Fruit fly (Drosophila melanogaster) whole organism, embryonic: ENCODE data around the gene Kat60.

Experiments used
- Atf3 ChIP-seq: fragments of 200-800 bp; sonication (Bioruptor generic); optimal IDR thresholded peaks from 3 replicates; lab custom pipeline; 2016; ENCODE audit warnings: missing biosample characterization, missing genetic modification characterization
- CG1024 ChIP-seq: fragments of 200-800 bp; sonication (Bioruptor generic); IDR thresholded peaks from 2 replicates; pipeline ENCODE4 v1.3.6; 2022; ENCODE audit warnings: missing biosample characterization, missing genetic modification characterization
- CG12071 ChIP-seq: fragments of 200-800 bp; sonication (Bioruptor generic); optimal IDR thresholded peaks from 3 replicates; lab custom pipeline; 2018; ENCODE audit warnings: missing biosample characterization, mild to moderate bottlenecking, missing genetic modification characterization
- CG13424 ChIP-seq: fragments of 200-800 bp; sonication (Bioruptor generic); optimal IDR thresholded peaks from 2 replicates; lab custom pipeline; 2019; ENCODE audit warnings: missing biosample characterization, mild to moderate bottlenecking, missing genetic modification characterization, moderate library complexity
- CG14710 ChIP-seq: fragments of 200-800 bp; sonication (Bioruptor generic); optimal IDR thresholded peaks from 3 replicates; lab custom pipeline; 2019; ENCODE audit warnings: missing biosample characterization, mild to moderate bottlenecking, missing genetic modification characterization, moderate library complexity
- CG15073 ChIP-seq: fragments of 200-800 bp; sonication (Bioruptor generic); optimal IDR thresholded peaks from 2 replicates; lab custom pipeline; 2016; ENCODE audit warnings: missing biosample characterization, missing genetic modification characterization
- CG16779 ChIP-seq: fragments of 200-800 bp; sonication (Bioruptor generic); IDR thresholded peaks from 2 replicates; pipeline ENCODE4 v1.3.6; 2022; ENCODE audit warnings: missing biosample characterization, missing genetic modification characterization
- CG17186 ChIP-seq: fragments of 200-800 bp; sonication (Bioruptor generic); optimal IDR thresholded peaks from 3 replicates; lab custom pipeline; 2017; ENCODE audit warnings: missing biosample characterization, missing genetic modification reagents, missing genetic modification characterization
- CG2712 ChIP-seq: fragments of 200-800 bp; optimal IDR thresholded peaks from 3 replicates; lab custom pipeline; 2019; ENCODE audit warnings: missing biosample characterization, mild to moderate bottlenecking, missing genetic modification characterization, moderate library complexity
- CG33213 ChIP-seq: fragments of 200-800 bp; sonication (Bioruptor generic); optimal IDR thresholded peaks from 3 replicates; lab custom pipeline; 2016; ENCODE audit warnings: missing biosample characterization, missing genetic modification characterization
- CG6254 ChIP-seq: fragments of 200-800 bp; sonication (Bioruptor generic); optimal IDR thresholded peaks from 3 replicates; lab custom pipeline; 2017; ENCODE audit warnings: mild to moderate bottlenecking, missing biosample characterization, missing genetic modification reagents, missing genetic modification characterization
- CG6689 ChIP-seq: fragments of 200-800 bp; sonication (Bioruptor generic); IDR thresholded peaks from 2 replicates; pipeline ENCODE4 v1.3.6; 2022; ENCODE audit warnings: missing biosample characterization, missing genetic modification characterization
- CG6791 ChIP-seq: fragments of 200-800 bp; sonication (Bioruptor generic); IDR thresholded peaks from 3 replicates; pipeline ENCODE4 v1.3.6; 2022; ENCODE audit warnings: missing biosample characterization, missing genetic modification characterization; ENCODE audit not compliant: partially characterized antibody
- CG7839 ChIP-seq: fragments of 200-800 bp; sonication (Bioruptor generic); optimal IDR thresholded peaks from 3 replicates; lab custom pipeline; 2018; ENCODE audit warnings: missing biosample characterization, mild to moderate bottlenecking, missing genetic modification characterization, moderate library complexity
- CG8944 ChIP-seq: fragments of 200-800 bp; sonication (Bioruptor generic); optimal IDR thresholded peaks from 3 replicates; lab custom pipeline; 2016; ENCODE audit warnings: missing biosample characterization, missing genetic modification characterization
- CG9817 ChIP-seq: fragments of 200-800 bp; sonication (Bioruptor generic); optimal IDR thresholded peaks from 2 replicates; lab custom pipeline; 2018; ENCODE audit warnings: missing biosample characterization, mild to moderate bottlenecking, missing genetic modification characterization, moderate library complexity
- CG9876 ChIP-seq: fragments of 200-800 bp; sonication (Bioruptor generic); optimal IDR thresholded peaks from 2 replicates; lab custom pipeline; 2016; ENCODE audit warnings: missing biosample characterization, missing genetic modification characterization
- CTCF ChIP-seq: fragments of 200-800 bp; sonication (Bioruptor generic); optimal IDR thresholded peaks from 2 replicates; lab custom pipeline; 2017; ENCODE audit warnings: missing biosample characterization, mild to moderate bottlenecking, missing genetic modification characterization, moderate library complexity
- D19B ChIP-seq: fragments of 200-800 bp; sonication (Bioruptor generic); optimal IDR thresholded peaks from 2 replicates; lab custom pipeline; 2017; ENCODE audit warnings: missing biosample characterization, mild to moderate bottlenecking, missing genetic modification characterization
- Dp ChIP-seq: fragments of 200-800 bp; sonication (Bioruptor generic); optimal IDR thresholded peaks from 2 replicates; lab custom pipeline; 2018; ENCODE audit warnings: missing biosample characterization, mild to moderate bottlenecking, missing genetic modification characterization, moderate library complexity
- E2f2 ChIP-seq: fragments of 200-800 bp; sonication (Bioruptor generic); IDR thresholded peaks from 2 replicates; pipeline ENCODE4 v1.3.6; 2022; ENCODE audit warnings: missing biosample characterization, missing genetic modification characterization
- Hmx ChIP-seq: fragments of 200-800 bp; sonication (Bioruptor generic); optimal IDR thresholded peaks from 2 replicates; lab custom pipeline; 2016; ENCODE audit warnings: missing biosample characterization, missing genetic modification characterization
- Kr ChIP-seq: fragments of 200-800 bp; sonication (Bioruptor generic); optimal IDR thresholded peaks from 2 replicates; lab custom pipeline; 2017; ENCODE audit warnings: missing biosample characterization, mild to moderate bottlenecking, missing genetic modification characterization
- Mrtf ChIP-seq: fragments of 200-800 bp; sonication (Bioruptor generic); IDR thresholded peaks from 3 replicates; pipeline ENCODE4 v1.3.6; 2022; ENCODE audit warnings: missing biosample characterization, missing genetic modification characterization
- NFAT ChIP-seq: fragments of 200-800 bp; sonication (Bioruptor generic); IDR thresholded peaks from 2 replicates; pipeline ENCODE4 v1.3.6; 2022; ENCODE audit warnings: missing biosample characterization, missing genetic modification characterization
- NK7.1 ChIP-seq: fragments of 200-800 bp; sonication (Bioruptor generic); optimal IDR thresholded peaks from 3 replicates; lab custom pipeline; 2016; ENCODE audit warnings: missing biosample characterization, missing genetic modification characterization
- Nf-YB ChIP-seq: fragments of 200-800 bp; sonication (Bioruptor generic); optimal IDR thresholded peaks from 3 replicates; lab custom pipeline; 2019; ENCODE audit warnings: missing biosample characterization, mild to moderate bottlenecking, missing genetic modification characterization, moderate library complexity
- Scr ChIP-seq: fragments of 200-800 bp; sonication (Bioruptor generic); IDR thresholded peaks from 2 replicates; pipeline ENCODE4 v1.3.6; 2022; ENCODE audit warnings: missing biosample characterization, missing genetic modification characterization; ENCODE audit not compliant: partially characterized antibody
- Sin3A ChIP-seq: fragments of >200 bp; optimal IDR thresholded peaks from 2 replicates; lab custom pipeline; 2018
- Sox100B ChIP-seq: fragments of 200-800 bp; sonication (Bioruptor generic); optimal IDR thresholded peaks from 3 replicates; lab custom pipeline; 2018; ENCODE audit warnings: missing biosample characterization, mild to moderate bottlenecking, missing genetic modification characterization
- Trl ChIP-seq, 3 experiments: fragments of >200 bp in 2 of 3; fragments of 200-800 bp in 1 of 3; sonication (Bioruptor generic) in 1 of 3; optimal IDR thresholded peaks; 2 replicates in 1 of 3; 3 replicates in 2 of 3; lab custom pipeline; 2016 to 2017; ENCODE audit warnings: missing biosample characterization in 1 of 3, missing genetic modification characterization in 1 of 3
- ac ChIP-seq: fragments of 200-800 bp; sonication (Bioruptor generic); optimal IDR thresholded peaks from 3 replicates; lab custom pipeline; 2017; ENCODE audit warnings: missing biosample characterization, mild to moderate bottlenecking, missing genetic modification characterization
- bab2 ChIP-seq: fragments of 200-800 bp; sonication (Bioruptor generic); optimal IDR thresholded peaks from 2 replicates; lab custom pipeline; 2016; ENCODE audit warnings: missing biosample characterization, missing genetic modification characterization
- cas ChIP-seq: fragments of 200-800 bp; sonication (Bioruptor generic); IDR thresholded peaks from 2 replicates; pipeline ENCODE4 v1.3.6; 2022; ENCODE audit warnings: missing biosample characterization, missing genetic modification characterization
- cg ChIP-seq: fragments of 200-800 bp; sonication (Bioruptor generic); optimal IDR thresholded peaks from 3 replicates; lab custom pipeline; 2019; ENCODE audit warnings: missing biosample characterization, mild to moderate bottlenecking, missing genetic modification characterization, moderate library complexity
- chm ChIP-seq: fragments of 200-800 bp; sonication (Bioruptor generic); IDR thresholded peaks from 2 replicates; pipeline ENCODE4 v1.3.6; 2022; ENCODE audit warnings: missing biosample characterization, missing genetic modification characterization
- da ChIP-seq: fragments of 200-800 bp; sonication (Bioruptor generic); optimal IDR thresholded peaks from 2 replicates; lab custom pipeline; 2016; ENCODE audit warnings: missing biosample characterization, missing genetic modification characterization
- fd3F ChIP-seq: fragments of 200-800 bp; sonication (Bioruptor generic); optimal IDR thresholded peaks from 2 replicates; lab custom pipeline; 2018; ENCODE audit warnings: missing biosample characterization, mild to moderate bottlenecking, missing genetic modification characterization, moderate library complexity
- fd64A ChIP-seq: fragments of 200-800 bp; sonication (Bioruptor generic); optimal IDR thresholded peaks from 3 replicates; lab custom pipeline; 2018; ENCODE audit warnings: missing biosample characterization, mild to moderate bottlenecking, missing genetic modification characterization
- gt ChIP-seq: fragments of 200-800 bp; sonication (Bioruptor generic); IDR thresholded peaks from 2 replicates; pipeline ENCODE4 v1.3.6; 2022; ENCODE audit warnings: missing biosample characterization, missing genetic modification characterization
- jigr1 ChIP-seq: fragments of 200-800 bp; sonication (Bioruptor generic); IDR thresholded peaks from 3 replicates; pipeline ENCODE4 v1.3.6; 2022; ENCODE audit warnings: missing biosample characterization, missing genetic modification characterization
- kay ChIP-seq: fragments of 200-800 bp; sonication (Bioruptor generic); optimal IDR thresholded peaks from 2 replicates; lab custom pipeline; 2016; ENCODE audit warnings: missing biosample characterization, missing genetic modification characterization
- kni ChIP-seq: fragments of 200-800 bp; sonication (Bioruptor generic); optimal IDR thresholded peaks from 3 replicates; lab custom pipeline; 2017; ENCODE audit warnings: mild to moderate bottlenecking, missing biosample characterization, missing genetic modification reagents, missing genetic modification characterization
- lilli ChIP-seq: fragments of 200-800 bp; sonication (Bioruptor generic); optimal IDR thresholded peaks from 3 replicates; lab custom pipeline; 2016; ENCODE audit warnings: missing biosample characterization, missing genetic modification characterization
- mirr ChIP-seq: fragments of 200-800 bp; sonication (Bioruptor generic); optimal IDR thresholded peaks from 3 replicates; lab custom pipeline; 2018; ENCODE audit warnings: missing biosample characterization, mild to moderate bottlenecking, missing genetic modification characterization
- org-1 ChIP-seq: fragments of 200-800 bp; sonication (Bioruptor generic); optimal IDR thresholded peaks from 2 replicates; lab custom pipeline; 2017; ENCODE audit warnings: missing biosample characterization, missing genetic modification characterization
- psq ChIP-seq: fragments of 200-800 bp; sonication (Bioruptor generic); optimal IDR thresholded peaks from 2 replicates; lab custom pipeline; 2017; ENCODE audit warnings: missing biosample characterization, missing genetic modification characterization
- row ChIP-seq: fragments of 200-800 bp; sonication (Bioruptor generic); IDR thresholded peaks from 3 replicates; pipeline ENCODE4 v1.3.6; 2022; ENCODE audit warnings: missing biosample characterization, missing genetic modification characterization
- scrt ChIP-seq: fragments of 200-800 bp; sonication (Bioruptor generic); optimal IDR thresholded peaks from 2 replicates; lab custom pipeline; 2018; ENCODE audit warnings: missing biosample characterization, mild to moderate bottlenecking, missing genetic modification characterization, moderate library complexity
- sug ChIP-seq: fragments of 200-800 bp; optimal IDR thresholded peaks from 2 replicates; lab custom pipeline; 2019; ENCODE audit warnings: missing biosample characterization, mild to moderate bottlenecking, missing genetic modification characterization, moderate library complexity
- ttk ChIP-seq: fragments of 200-800 bp; sonication (Bioruptor generic); IDR thresholded peaks from 2 replicates; pipeline ENCODE4 v2.1.2; 2022; ENCODE audit warnings: missing biosample characterization, missing genetic modification characterization
- vfl ChIP-seq: fragments of 200-800 bp; sonication (Bioruptor generic); optimal IDR thresholded peaks from 2 replicates; lab custom pipeline; 2016; ENCODE audit warnings: missing biosample characterization, missing genetic modification characterization

Kat60 gene

dm6 chr3R:5232197-5232607 is at the start of gene Kat60, which contains the start of gene Mms19:
Gene Kat60 (minus strand): TSS chr3R:5232209.
Gene Mms19 (plus strand): TSS chr3R:5232543.
- TF ChIP-seq org-1 (GFP tag; lab: Kevin White, UChicago) (no peak), Mrtf (GFP tag; lab: Robert Waterston, UW) (no peak), ac (GFP tag; lab: Kevin White, UChicago) (no peak), vfl (GFP tag; lab: Kevin White, UChicago) (peak; percentile 67), kay (peak; percentile 58), jigr1 (GFP tag; lab: Robert Waterston, UW) (peak; percentile 82; the same call in 2 of the 3 replicates), CG15073 (GFP tag; lab: Kevin White, UChicago) (no peak), CG6689 (peak; percentile 80), fd64A (no peak), Trl (optimal IDR thresholded peaks at IDR 0.05; lab: Kevin White, UChicago) (no peak), Trl (GFP tag; optimal IDR thresholded peaks at IDR 0.05; lab: Kevin White, UChicago) (peak; percentile 66), cas (GFP tag; lab: Robert Waterston, UW) (peak; percentile 66), CG6254 (GFP tag; lab: Kevin White, UChicago) (peak; percentile 83), mirr (no peak), Atf3 (GFP tag; lab: Kevin White, UChicago) (peak; percentile 56), Scr (GFP tag; lab: Robert Waterston, UW) (peak; percentile 97), scrt (GFP tag; lab: Kevin White, UChicago) (peak; percentile 95), CG8944 (GFP tag; lab: Kevin White, UChicago) (peak; percentile 30), Sin3A (peak; percentile 100), Nf-YB (no peak), CG12071 (GFP tag; lab: Kevin White, UChicago) (no peak), cg (GFP tag; lab: Kevin White, UChicago) (no peak), gt (GFP tag; lab: Robert Waterston, UW) (no peak), D19B (peak; percentile 38), chm (GFP tag; lab: Robert Waterston, UW) (peak; percentile 32), CG14710 (peak; percentile 86), CG9817 (tag; lab: Kevin White, UChicago) (peak; percentile 68), Kr (no peak), NK7.1 (GFP tag; lab: Kevin White, UChicago) (no peak), bab2 (GFP tag; lab: Kevin White, UChicago) (peak; percentile 58), kni (GFP tag; lab: Kevin White, UChicago) (peak; percentile 33), Sox100B (GFP tag; lab: Kevin White, UChicago) (no peak), sug (tag; lab: Kevin White, UChicago) (no peak), Dp (GFP tag; lab: Kevin White, UChicago) (peak; percentile 47), CG2712 (tag; lab: Kevin White, UChicago) (peak; percentile 74), CG16779 (GFP tag; lab: Robert Waterston, UW) (no peak), fd3F (GFP tag; lab: Kevin White, UChicago) (peak; percentile 42), CG1024 (GFP tag; lab: Robert Waterston, UW) (0 out of 2 replicates have a peak, but pooled peaks have one; percentile 3), CG6791 (GFP tag; lab: Robert Waterston, UW) (peak; percentile 94), CG9876 (GFP tag; lab: Kevin White, UChicago) (peak; percentile 26), CG33213 (GFP tag; lab: Kevin White, UChicago) (peak; percentile 56), ttk (GFP tag; lab: Robert Waterston, UW) (peak; percentile 58), psq (GFP tag; lab: Kevin White, UChicago) (peak; percentile 52), lilli (GFP tag; lab: Kevin White, UChicago) (peak; percentile 87), NFAT (0 out of 2 replicates have a peak, but pooled peaks have one; percentile 52), Hmx (GFP tag; lab: Kevin White, UChicago) (no peak), E2f2 (GFP tag; lab: Robert Waterston, UW) (0 out of 2 replicates have a peak, but pooled peaks have one; percentile 36), CG17186 (GFP tag; lab: Kevin White, UChicago) (peak; percentile 91), row (GFP tag; lab: Robert Waterston, UW) (peak; percentile 95), CTCF (no peak), CG13424 (tag; lab: Kevin White, UChicago) (peak; percentile 61), da (GFP tag; lab: Kevin White, UChicago) (peak; percentile 31), CG7839 (tag; lab: Kevin White, UChicago) (no peak)
